Fruit fly (Drosophila melanogaster): ENCODE results near the gene CG32263.
A peak's percentile ranks its signal among the peaks of the same experiment; 100 is the strongest.

The CG32263 gene

DNA sequence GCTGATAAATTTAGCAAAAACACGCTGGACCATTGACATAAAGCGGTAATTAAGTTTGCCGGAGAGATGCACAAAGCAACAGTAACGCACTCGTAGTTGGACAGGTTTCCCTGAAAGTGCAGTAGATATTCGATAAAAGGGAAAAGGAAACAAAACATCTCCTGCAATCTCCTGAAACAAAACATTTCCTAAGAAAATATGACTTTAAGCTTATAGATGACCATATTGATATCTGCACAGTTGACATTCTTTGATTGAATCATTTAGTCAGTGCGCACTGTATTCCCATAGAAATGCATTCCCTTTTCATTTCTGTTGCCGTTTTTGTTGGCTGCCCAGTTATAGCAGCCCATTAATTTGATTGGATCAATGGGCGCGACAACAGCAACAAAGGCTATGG, 41.9 kb upstream of the CG32263 start (continued):
- TF ChIP-seq Sry-β (GFP tag; optimal IDR thresholded peaks at IDR 0.05), result no peak
- no peak for TF ChIP-seq pfk (GFP tag; optimal IDR thresholded peaks at IDR 0.05)
- TF ChIP-seq Xbp1 (GFP tag; optimal IDR thresholded peaks at IDR 0.05), result peak; percentile 64
- peak; percentile 34; the same call in 1 of the 2 replicates for TF ChIP-seq CG9215 (GFP tag; IDR thresholded peaks at IDR 0.05)
- peak; percentile 74 for TF ChIP-seq nmo (GFP tag; optimal IDR thresholded peaks at IDR 0.05)
- TF ChIP-seq Spps (tag; optimal IDR thresholded peaks at IDR 0.05), result no peak
- peak; percentile 92 for TF ChIP-seq Med (GFP tag)
- no peak for TF ChIP-seq CG30020 (tag; optimal IDR thresholded peaks at IDR 0.05)
- TF ChIP-seq CG10274 (GFP tag; optimal IDR thresholded peaks at IDR 0.05), result no peak
- TF ChIP-seq grn (GFP tag; optimal IDR thresholded peaks at IDR 0.05), result no peak
- TF ChIP-seq onecut (GFP tag; IDR thresholded peaks at IDR 0.05), result peak; percentile 40
- 0 out of 2 replicates have a peak, but pooled peaks have one; percentile 23 for TF ChIP-seq gt (GFP tag; IDR thresholded peaks at IDR 0.05)
- TF ChIP-seq CG10366 (GFP tag; IDR thresholded peaks at IDR 0.05), result peak; percentile 39; the same call in 1 of the 2 replicates
- TF ChIP-seq row (GFP tag; IDR thresholded peaks at IDR 0.05), result peak; percentile 60
- peak; percentile 20 for TF ChIP-seq pum (GFP tag; optimal IDR thresholded peaks at IDR 0.05)
- peak in 1 of 2 experiments; percentile 47 for TF ChIP-seq Pdp1 (GFP tag; optimal IDR thresholded peaks at IDR 0.05)
- no peak for TF ChIP-seq CG33213 (GFP tag; optimal IDR thresholded peaks at IDR 0.05)
- no peak for TF ChIP-seq CG1792 (GFP tag; optimal IDR thresholded peaks at IDR 0.05)
- no peak; the same call in 2 of the 3 replicates for TF ChIP-seq Mrtf (GFP tag; IDR thresholded peaks at IDR 0.05)
- TF ChIP-seq Doc2 (GFP tag; IDR thresholded peaks at IDR 0.05), result no peak
- TF ChIP-seq slou (GFP tag; optimal IDR thresholded peaks at IDR 0.05), result no peak
- no peak for TF ChIP-seq cg (GFP tag; optimal IDR thresholded peaks at IDR 0.05)
- no peak for TF ChIP-seq CG4328 (GFP tag; optimal IDR thresholded peaks at IDR 0.05)
- no peak for TF ChIP-seq CG7357 (GFP tag; IDR thresholded peaks at IDR 0.05)
- peak; percentile 42; the same call in 1 of the 2 replicates for TF ChIP-seq Gsc (GFP tag; IDR thresholded peaks at IDR 0.05)
- TF ChIP-seq E2f2 (GFP tag; IDR thresholded peaks at IDR 0.05), result no peak
- no peak for TF ChIP-seq tna (GFP tag; IDR thresholded peaks at IDR 0.05; ENCODE audit: partially characterized antibody)
- TF ChIP-seq usp (GFP tag; optimal IDR thresholded peaks at IDR 0.05), result no peak
- no peak for TF ChIP-seq CG4854 (GFP tag; optimal IDR thresholded peaks at IDR 0.05)
- TF ChIP-seq CG12769 (tag; optimal IDR thresholded peaks at IDR 0.05), result peak; percentile 39
- no peak for TF ChIP-seq Lpt (GFP tag; optimal IDR thresholded peaks at IDR 0.05)
- no peak for TF ChIP-seq CG5245 (GFP tag; optimal IDR thresholded peaks at IDR 0.05)
- TF ChIP-seq D (optimal IDR thresholded peaks at IDR 0.05), result no peak
- TF ChIP-seq D (GFP tag; optimal IDR thresholded peaks at IDR 0.05), result peak; percentile 28
- TF ChIP-seq CG11504 (tag; optimal IDR thresholded peaks at IDR 0.05), result peak; percentile 58
- no peak for TF ChIP-seq CG2120 (GFP tag; optimal IDR thresholded peaks at IDR 0.05)
- peak; percentile 62 for TF ChIP-seq CG12391 (tag; optimal IDR thresholded peaks at IDR 0.05)
- TF ChIP-seq D19B (GFP tag; optimal IDR thresholded peaks at IDR 0.05), result no peak
- TF ChIP-seq CG8089 (GFP tag; optimal IDR thresholded peaks at IDR 0.05), result peak; percentile 60
- no peak for TF ChIP-seq her (GFP tag; optimal IDR thresholded peaks at IDR 0.05)
- TF ChIP-seq Ada2b (GFP tag; IDR thresholded peaks at IDR 0.05), result 0 out of 2 replicates have a peak, but pooled peaks have one; percentile 23
- no peak for TF ChIP-seq psq (GFP tag; optimal IDR thresholded peaks at IDR 0.05)
- TF ChIP-seq Doc3 (GFP tag; IDR thresholded peaks at IDR 0.05; ENCODE audit: partially characterized antibody), result no peak
- TF ChIP-seq Lhr (GFP tag; optimal IDR thresholded peaks at IDR 0.05), result peak; percentile 18
- no peak for TF ChIP-seq slbo (GFP tag; IDR thresholded peaks at IDR 0.05)
- TF ChIP-seq CG18011 (GFP tag; optimal IDR thresholded peaks at IDR 0.05), result no peak
- no peak for TF ChIP-seq luna (GFP tag; optimal IDR thresholded peaks at IDR 0.05)
- TF ChIP-seq Atf3 (GFP tag; optimal IDR thresholded peaks at IDR 0.05), result peak; percentile 21
- TF ChIP-seq sqz (GFP tag; optimal IDR thresholded peaks at IDR 0.05), result no peak
- peak; percentile 35 for TF ChIP-seq Mad (GFP tag; optimal IDR thresholded peaks at IDR 0.05)
- TF ChIP-seq dimm (GFP tag; IDR thresholded peaks at IDR 0.05), result no peak
- TF ChIP-seq oc (tag; optimal IDR thresholded peaks at IDR 0.05), result peak; percentile 79

Data from whole organism, embryonic.